Fruit fly (Drosophila melanogaster) whole organism, embryonic: ENCODE data around the gene Rtnl1.

Experiments used
- Abd-B ChIP-seq: fragments of 200-800 bp; sonication (Bioruptor generic); optimal IDR thresholded peaks from 2 replicates; lab custom pipeline; 2018; ENCODE audit warnings: missing biosample characterization, mild to moderate bottlenecking, missing genetic modification characterization, moderate library complexity
- CG10959 ChIP-seq: fragments of 200-800 bp; sonication (Bioruptor generic); IDR thresholded peaks from 2 replicates; pipeline ENCODE4 v1.3.6; 2022; ENCODE audit warnings: missing biosample characterization, missing genetic modification characterization
- CG11085 ChIP-seq: fragments of 200-800 bp; sonication (Bioruptor generic); IDR thresholded peaks from 2 replicates; pipeline ENCODE4 v1.3.6; 2022; ENCODE audit warnings: missing biosample characterization, missing genetic modification characterization
- CG12744 ChIP-seq: fragments of 200-800 bp; sonication (Bioruptor generic); optimal IDR thresholded peaks from 2 replicates; lab custom pipeline; 2016; ENCODE audit warnings: missing biosample characterization, missing genetic modification characterization
- CG14014 ChIP-seq: fragments of 200-800 bp; sonication (Bioruptor generic); IDR thresholded peaks from 2 replicates; pipeline ENCODE4 v1.3.6; 2022; ENCODE audit warnings: missing biosample characterization, missing genetic modification characterization
- CG15479 ChIP-seq: fragments of 200-800 bp; sonication (Bioruptor generic); optimal IDR thresholded peaks from 3 replicates; lab custom pipeline; 2019; ENCODE audit warnings: missing biosample characterization, mild to moderate bottlenecking, missing genetic modification characterization, moderate library complexity
- CG16815 ChIP-seq: fragments of 200-800 bp; sonication (Bioruptor generic); optimal IDR thresholded peaks from 3 replicates; lab custom pipeline; 2017; ENCODE audit warnings: missing biosample characterization, mild to moderate bottlenecking, missing genetic modification characterization
- CG17359 ChIP-seq: fragments of 200-800 bp; sonication (Bioruptor generic); optimal IDR thresholded peaks from 3 replicates; lab custom pipeline; 2018; ENCODE audit warnings: missing biosample characterization, mild to moderate bottlenecking, missing genetic modification characterization, moderate library complexity
- CG17802 ChIP-seq: fragments of 200-800 bp; sonication (Bioruptor generic); optimal IDR thresholded peaks from 2 replicates; lab custom pipeline; 2018; ENCODE audit warnings: missing biosample characterization, mild to moderate bottlenecking, missing genetic modification characterization, moderate library complexity
- CG18262 ChIP-seq: fragments of 200-800 bp; optimal IDR thresholded peaks from 3 replicates; lab custom pipeline; 2019; ENCODE audit warnings: missing biosample characterization, mild to moderate bottlenecking, missing genetic modification characterization, moderate library complexity
- CG2202 ChIP-seq: fragments of 200-800 bp; sonication (Bioruptor generic); optimal IDR thresholded peaks from 2 replicates; lab custom pipeline; 2018; ENCODE audit warnings: missing biosample characterization, mild to moderate bottlenecking, missing genetic modification characterization
- CG31388 ChIP-seq: fragments of 200-800 bp; sonication (Bioruptor generic); optimal IDR thresholded peaks from 2 replicates; lab custom pipeline; 2016; ENCODE audit warnings: missing biosample characterization, missing genetic modification characterization
- CG43689 ChIP-seq: fragments of 200-800 bp; sonication (Bioruptor generic); IDR thresholded peaks from 2 replicates; pipeline ENCODE4 v1.3.6; 2022; ENCODE audit warnings: missing biosample characterization, missing genetic modification characterization
- CG6254 ChIP-seq: fragments of 200-800 bp; sonication (Bioruptor generic); optimal IDR thresholded peaks from 3 replicates; lab custom pipeline; 2017; ENCODE audit warnings: mild to moderate bottlenecking, missing biosample characterization, missing genetic modification reagents, missing genetic modification characterization
- CG8388 ChIP-seq: fragments of 200-800 bp; sonication (Bioruptor generic); optimal IDR thresholded peaks from 2 replicates; lab custom pipeline; 2019; ENCODE audit warnings: missing biosample characterization, mild to moderate bottlenecking, missing genetic modification characterization, moderate library complexity
- Deaf1 ChIP-seq: fragments of 200-800 bp; optimal IDR thresholded peaks from 3 replicates; lab custom pipeline; 2019; ENCODE audit warnings: missing biosample characterization, mild to moderate bottlenecking, missing genetic modification characterization, moderate library complexity
- Dll ChIP-seq: fragments of 200-800 bp; sonication (Bioruptor generic); IDR thresholded peaks from 4 replicates; pipeline ENCODE4 v1.3.6; 2022; ENCODE audit warnings: missing biosample characterization, missing genetic modification characterization; ENCODE audit not compliant: partially characterized antibody
- E2f2 ChIP-seq: fragments of 200-800 bp; sonication (Bioruptor generic); IDR thresholded peaks from 2 replicates; pipeline ENCODE4 v1.3.6; 2022; ENCODE audit warnings: missing biosample characterization, missing genetic modification characterization
- Eip74EF ChIP-seq, 2 experiments: fragments of 200-800 bp in 1 of 2; fragments of >200 bp in 1 of 2; sonication (Bioruptor generic) in 1 of 2; optimal IDR thresholded peaks; 2 replicates each; lab custom pipeline; 2017 to 2019; ENCODE audit warnings: missing biosample characterization in 2 of 2, missing genetic modification characterization in 2 of 2, mild to moderate bottlenecking in 1 of 2, moderate library complexity in 1 of 2
- Gug ChIP-seq: fragments of 200-800 bp; sonication (Bioruptor generic); IDR thresholded peaks from 4 replicates; pipeline ENCODE4 v1.3.6; 2022; ENCODE audit warnings: missing biosample characterization, missing genetic modification characterization
- HHEX ChIP-seq: fragments of 200-800 bp; sonication (Bioruptor generic); optimal IDR thresholded peaks from 3 replicates; lab custom pipeline; 2017; ENCODE audit warnings: missing biosample characterization, mild to moderate bottlenecking, missing genetic modification characterization, missing genetic modification reagents
- HmgZ ChIP-seq: fragments of 200-800 bp; sonication (Bioruptor generic); optimal IDR thresholded peaks from 2 replicates; lab custom pipeline; 2018; ENCODE audit warnings: missing biosample characterization, mild to moderate bottlenecking, missing genetic modification characterization
- Hsf ChIP-seq: fragments of 200-800 bp; sonication (Bioruptor generic); optimal IDR thresholded peaks from 3 replicates; lab custom pipeline; 2016; ENCODE audit warnings: missing biosample characterization, missing genetic modification characterization
- Lpt ChIP-seq: fragments of >200 bp; optimal IDR thresholded peaks from 2 replicates; lab custom pipeline; 2018; ENCODE audit warnings: missing biosample characterization, missing genetic modification characterization
- Mad ChIP-seq: fragments of 200-800 bp; sonication (Bioruptor generic); optimal IDR thresholded peaks from 2 replicates; lab custom pipeline; 2016; ENCODE audit warnings: missing biosample characterization, missing genetic modification characterization
- Max ChIP-seq: fragments of 200-800 bp; sonication (Bioruptor generic); optimal IDR thresholded peaks from 2 replicates; lab custom pipeline; 2016; ENCODE audit warnings: missing biosample characterization, mild to moderate bottlenecking, missing genetic modification characterization
- Pdp1 ChIP-seq, 2 experiments: fragments of 200-800 bp; sonication (Bioruptor generic); optimal IDR thresholded peaks; 3 replicates each; lab custom pipeline; 2016; ENCODE audit warnings: missing biosample characterization in 2 of 2, missing genetic modification characterization in 2 of 2, mild to moderate bottlenecking in 1 of 2, moderate library complexity in 1 of 2
- Poxn ChIP-seq: fragments of 200-800 bp; sonication (Bioruptor generic); IDR thresholded peaks from 2 replicates; pipeline ENCODE4 v1.3.6; 2022; ENCODE audit warnings: missing biosample characterization, missing genetic modification characterization
- Sox100B ChIP-seq: fragments of 200-800 bp; sonication (Bioruptor generic); optimal IDR thresholded peaks from 3 replicates; lab custom pipeline; 2018; ENCODE audit warnings: missing biosample characterization, mild to moderate bottlenecking, missing genetic modification characterization
- TFAM ChIP-seq: fragments of 200-800 bp; sonication (Bioruptor generic); optimal IDR thresholded peaks from 2 replicates; lab custom pipeline; 2017; ENCODE audit warnings: missing biosample characterization, missing genetic modification characterization, inconsistent platforms
- Taf1 ChIP-seq: fragments of 200-800 bp; sonication (Bioruptor generic); IDR thresholded peaks from 2 replicates; pipeline ENCODE4 v1.3.6; 2022; ENCODE audit warnings: missing biosample characterization, missing genetic modification characterization
- cwo ChIP-seq: fragments of 200-800 bp; sonication (Bioruptor generic); optimal IDR thresholded peaks from 3 replicates; lab custom pipeline; 2017; ENCODE audit warnings: missing biosample characterization, missing genetic modification characterization, mild to moderate bottlenecking, moderate library complexity, missing genetic modification reagents
- en ChIP-seq: fragments of 200-800 bp; sonication (Bioruptor generic); optimal IDR thresholded peaks from 2 replicates; lab custom pipeline; 2016; ENCODE audit warnings: missing biosample characterization, missing genetic modification characterization
- fu2 ChIP-seq: fragments of 200-800 bp; sonication (Bioruptor generic); optimal IDR thresholded peaks from 2 replicates; lab custom pipeline; 2016; ENCODE audit warnings: missing biosample characterization, missing genetic modification characterization
- gsb ChIP-seq: fragments of 200-800 bp; sonication (Bioruptor generic); IDR thresholded peaks from 2 replicates; pipeline ENCODE4 v1.3.6; 2022; ENCODE audit warnings: missing biosample characterization, missing genetic modification characterization
- gt ChIP-seq: fragments of 200-800 bp; sonication (Bioruptor generic); IDR thresholded peaks from 2 replicates; pipeline ENCODE4 v1.3.6; 2022; ENCODE audit warnings: missing biosample characterization, missing genetic modification characterization
- her ChIP-seq: fragments of 200-800 bp; sonication (Bioruptor generic); optimal IDR thresholded peaks from 2 replicates; lab custom pipeline; 2016; ENCODE audit warnings: missing biosample characterization, missing genetic modification characterization
- kni ChIP-seq: fragments of 200-800 bp; sonication (Bioruptor generic); optimal IDR thresholded peaks from 3 replicates; lab custom pipeline; 2017; ENCODE audit warnings: mild to moderate bottlenecking, missing biosample characterization, missing genetic modification reagents, missing genetic modification characterization
- knrl ChIP-seq: fragments of 200-800 bp; sonication (Bioruptor generic); IDR thresholded peaks from 3 replicates; pipeline ENCODE4 v1.3.6; 2022; ENCODE audit warnings: missing biosample characterization, missing genetic modification characterization; ENCODE audit not compliant: partially characterized antibody
- lmd ChIP-seq: fragments of 200-800 bp; sonication (Bioruptor generic); IDR thresholded peaks from 2 replicates; pipeline ENCODE4 v1.3.6; 2022; ENCODE audit warnings: missing biosample characterization, missing genetic modification characterization
- maf-S ChIP-seq: fragments of 200-800 bp; sonication (Bioruptor generic); optimal IDR thresholded peaks from 2 replicates; lab custom pipeline; 2016; ENCODE audit warnings: missing biosample characterization, missing genetic modification characterization
- pita ChIP-seq: fragments of 200-800 bp; sonication (Bioruptor generic); optimal IDR thresholded peaks from 2 replicates; lab custom pipeline; 2017; ENCODE audit warnings: missing biosample characterization, mild to moderate bottlenecking, missing genetic modification characterization
- prd ChIP-seq, 3 experiments: fragments of >200 bp in 2 of 3; fragments of 200-800 bp in 1 of 3; sonication (Bioruptor generic) in 1 of 3; optimal IDR thresholded peaks in 2 of 3; IDR thresholded peaks in 1 of 3; 2 replicates in 2 of 3; 3 replicates in 1 of 3; pipeline versions ENCODE4 v1.3.6 to Lab custom; 2017 to 2022; ENCODE audit warnings: missing biosample characterization in 1 of 3, missing genetic modification characterization in 1 of 3
- rib ChIP-seq: fragments of 200-800 bp; sonication (Bioruptor generic); IDR thresholded peaks from 2 replicates; pipeline ENCODE4 v1.3.6; 2022; ENCODE audit warnings: missing biosample characterization, missing genetic modification characterization
- sima ChIP-seq: fragments of 200-800 bp; sonication (Bioruptor generic); optimal IDR thresholded peaks from 2 replicates; lab custom pipeline; 2016; ENCODE audit warnings: missing biosample characterization, missing genetic modification characterization
- trh ChIP-seq: fragments of 200-800 bp; sonication (Bioruptor generic); optimal IDR thresholded peaks from 2 replicates; lab custom pipeline; 2016; ENCODE audit warnings: missing biosample characterization, missing genetic modification characterization
- vfl ChIP-seq: fragments of 200-800 bp; sonication (Bioruptor generic); optimal IDR thresholded peaks from 2 replicates; lab custom pipeline; 2016; ENCODE audit warnings: missing biosample characterization, missing genetic modification characterization
- vnd ChIP-seq: fragments of 200-800 bp; sonication (Bioruptor generic); IDR thresholded peaks from 3 replicates; pipeline ENCODE4 v1.3.6; 2022; ENCODE audit warnings: missing biosample characterization, missing genetic modification characterization; ENCODE audit not compliant: partially characterized antibody
- zfh1 ChIP-seq: fragments of 200-800 bp; sonication (Bioruptor generic); IDR thresholded peaks from 3 replicates; pipeline ENCODE4 v1.3.6; 2022; ENCODE audit warnings: missing biosample characterization, missing genetic modification characterization

Rtnl1 gene

dm6 chr2L:4999389-5000032 lies 10.0 kb downstream of the Rtnl1 start (continued):
- TF ChIP-seq pita (GFP tag; lab: Kevin White, UChicago) (no peak), Pdp1 (GFP tag; optimal IDR thresholded peaks at IDR 0.05; lab: Kevin White, UChicago) (peak; percentile 69 to 89), cwo (GFP tag; lab: Kevin White, UChicago) (peak; percentile 41), CG18262 (tag; lab: Kevin White, UChicago) (peak; percentile 65), rib (GFP tag; lab: Robert Waterston, UW) (peak; percentile 56; the same call in 1 of the 2 replicates), gsb (0 out of 2 replicates have a peak, but pooled peaks have one; percentile 25), gt (GFP tag; lab: Robert Waterston, UW) (peak; percentile 50; the same call in 1 of the 2 replicates), Lpt (GFP tag; lab: Kevin White, UChicago) (no peak), fu2 (GFP tag; lab: Kevin White, UChicago) (peak; percentile 21), CG14014 (GFP tag; lab: Robert Waterston, UW) (peak; percentile 64), CG16815 (peak; percentile 62), CG15479 (no peak), Dll (GFP tag; lab: Robert Waterston, UW) (no peak), CG11085 (GFP tag; lab: Robert Waterston, UW) (no peak), CG8388 (GFP tag; lab: Kevin White, UChicago) (peak; percentile 51), prd (optimal IDR thresholded peaks at IDR 0.05; lab: Kevin White, UChicago) (no peak), prd (GFP tag; IDR thresholded peaks at IDR 0.05; lab: Robert Waterston, UW) (peak; percentile 87), CG12744 (GFP tag; lab: Kevin White, UChicago) (no peak), CG43689 (GFP tag; lab: Robert Waterston, UW) (peak; percentile 56; the same call in 1 of the 2 replicates), CG17802 (no peak), CG17359 (tag; lab: Kevin White, UChicago) (peak; percentile 78), TFAM (no peak), Max (GFP tag; lab: Kevin White, UChicago) (peak; percentile 2), her (GFP tag; lab: Kevin White, UChicago) (peak; percentile 29), kni (GFP tag; lab: Kevin White, UChicago) (no peak), maf-S (GFP tag; lab: Kevin White, UChicago) (peak; percentile 38), sima (GFP tag; lab: Kevin White, UChicago) (peak; percentile 40), Sox100B (GFP tag; lab: Kevin White, UChicago) (peak; percentile 30), zfh1 (GFP tag; lab: Robert Waterston, UW) (peak; percentile 79), CG10959 (peak; percentile 67), lmd (GFP tag; lab: Robert Waterston, UW) (peak; percentile 82), Poxn (no peak), Abd-B (GFP tag; lab: Kevin White, UChicago) (no peak), E2f2 (peak; percentile 19; the same call in 1 of the 2 replicates), knrl (GFP tag; lab: Robert Waterston, UW) (no peak), en (GFP tag; lab: Kevin White, UChicago) (peak; percentile 16), Deaf1 (tag; lab: Kevin White, UChicago) (peak; percentile 41), trh (GFP tag; lab: Kevin White, UChicago) (peak; percentile 8), vnd (GFP tag; lab: Robert Waterston, UW) (no peak), vfl (GFP tag; lab: Kevin White, UChicago) (peak; percentile 19), CG2202 (peak; percentile 25), Taf1 (GFP tag; lab: Robert Waterston, UW) (peak; percentile 68), CG31388 (peak; percentile 24), Mad (GFP tag; lab: Kevin White, UChicago) (peak; percentile 41), Eip74EF (GFP tag; optimal IDR thresholded peaks at IDR 0.05; lab: Kevin White, UChicago) (no peak), Gug (GFP tag; lab: Robert Waterston, UW) (peak; percentile 85), HHEX (GFP tag; lab: Kevin White, UChicago) (peak; percentile 46), HmgZ (tag; lab: Kevin White, UChicago) (peak; percentile 38), Hsf (GFP tag; lab: Kevin White, UChicago) (peak; percentile 68), CG6254 (GFP tag; lab: Kevin White, UChicago) (peak; percentile 34)
